Worm (Caenorhabditis elegans): ENCODE results near the gene srv-16.

srv-16 gene

ce11 chrIV:15941403-15941802 is 7.7 kb upstream of the srv-16 start, which contains the start of gene Y105C5B.11:
Y105C5B.11 (minus strand) TSS chrIV:15941503.
- TF ChIP-seq lin-39 (tag; optimal IDR thresholded peaks at IDR 0.05) = no peak
- no peak for TF ChIP-seq nhr-237 (tag; optimal IDR thresholded peaks at IDR 0.05)

- no peak for TF ChIP-seq mml-1 (tag; optimal IDR thresholded peaks at IDR 0.05)
- TF ChIP-seq fos-1 (tag; optimal IDR thresholded peaks at IDR 0.05) = no peak
- no peak for TF ChIP-seq ceh-28 (tag; optimal IDR thresholded peaks at IDR 0.05)
- TF ChIP-seq nhr-76 (tag; optimal IDR thresholded peaks at IDR 0.05) = no peak
- TF ChIP-seq ceh-82 (tag; optimal IDR thresholded peaks at IDR 0.05) = no peak
- TF ChIP-seq elt-1 (tag; optimal IDR thresholded peaks at IDR 0.05) = no peak
- TF ChIP-seq lsy-12 (tag; optimal IDR thresholded peaks at IDR 0.05) = no peak
- TF ChIP-seq nhr-77 (tag; optimal IDR thresholded peaks at IDR 0.05) = no peak
- no peak for TF ChIP-seq ZK546.5 (tag; optimal IDR thresholded peaks at IDR 0.05)
- no peak for TF ChIP-seq tbx-2 (tag; optimal IDR thresholded peaks at IDR 0.05)
- no peak for TF ChIP-seq R02D3.7 (tag; optimal IDR thresholded peaks at IDR 0.05)
- TF ChIP-seq skn-1 (tag; optimal IDR thresholded peaks at IDR 0.05) = no peak
- TF ChIP-seq fkh-2 (tag; optimal IDR thresholded peaks at IDR 0.05) = no peak
- TF ChIP-seq elt-2 (tag; optimal IDR thresholded peaks at IDR 0.05) = no peak
These were observed 7.1 kb upstream of the srv-16 start for ce11 chrIV:15940811-15941210.

- TF ChIP-seq unc-62 (GFP tag; optimal IDR thresholded peaks at IDR 0.05) (no peak), nhr-237 (tag; optimal IDR thresholded peaks at IDR 0.05) (no peak), aly-2 (tag; optimal IDR thresholded peaks at IDR 0.05) (no peak), nhr-23 (tag; optimal IDR thresholded peaks at IDR 0.05) (no peak), R02D3.7 (tag; optimal IDR thresholded peaks at IDR 0.05) (no peak), egl-27 (tag; optimal IDR thresholded peaks at IDR 0.05) (no peak), pqm-1 (tag; optimal IDR thresholded peaks at IDR 0.05) (no peak), nhr-12 (tag; optimal IDR thresholded peaks at IDR 0.05) (no peak), zag-1 (tag; optimal IDR thresholded peaks at IDR 0.05) (no peak), ceh-9 (tag; optimal IDR thresholded peaks at IDR 0.05) (no peak), ceh-82 (tag; optimal IDR thresholded peaks at IDR 0.05) (no peak), eor-1 (tag; optimal IDR thresholded peaks at IDR 0.05) (no peak), lsy-12 (tag; optimal IDR thresholded peaks at IDR 0.05) (no peak), daf-12 (tag; optimal IDR thresholded peaks at IDR 0.05) (no peak), ama-1 (optimal IDR thresholded peaks at IDR 0.05) (no peak)
These were observed 4.8 kb upstream of the srv-16 start for ce11 chrIV:15938471-15938870.

- TF ChIP-seq eor-1 (tag; optimal IDR thresholded peaks at IDR 0.05) (no peak), ZK546.5 (tag; optimal IDR thresholded peaks at IDR 0.05) (no peak), nhr-77 (tag; optimal IDR thresholded peaks at IDR 0.05) (no peak), pha-4 (tag; optimal IDR thresholded peaks at IDR 0.05) (no peak), mml-1 (tag; optimal IDR thresholded peaks at IDR 0.05) (no peak), aly-2 (tag; optimal IDR thresholded peaks at IDR 0.05) (no peak), nhr-76 (tag; optimal IDR thresholded peaks at IDR 0.05) (no peak), fkh-2 (tag; optimal IDR thresholded peaks at IDR 0.05) (no peak), ztf-11 (tag; optimal IDR thresholded peaks at IDR 0.05) (no peak), egl-27 (tag; optimal IDR thresholded peaks at IDR 0.05) (no peak), jun-1 (tag; optimal IDR thresholded peaks at IDR 0.05) (no peak), nhr-43 (tag; optimal IDR thresholded peaks at IDR 0.05; ENCODE audit: poor library complexity, severe bottlenecking) (no peak)
These were observed 3.4 kb upstream of the srv-16 start for ce11 chrIV:15937088-15937487.

- peak; percentile 20 for TF ChIP-seq elt-2 (tag; optimal IDR thresholded peaks at IDR 0.05)
- TF ChIP-seq pqm-1 (tag; optimal IDR thresholded peaks at IDR 0.05) = peak; percentile 33
These were observed 614 bp downstream of the srv-16 start for ce11 chrIV:15933100-15933499.

- no peak for TF ChIP-seq nhr-77 (tag; optimal IDR thresholded peaks at IDR 0.05)
- TF ChIP-seq ztf-4 (tag; optimal IDR thresholded peaks at IDR 0.05) = no peak
- peak; percentile 35 for TF ChIP-seq snpc-4 (tag; optimal IDR thresholded peaks at IDR 0.05)
- TF ChIP-seq ztf-11 (tag; optimal IDR thresholded peaks at IDR 0.05) = no peak
- no peak for TF ChIP-seq nhr-237 (tag; optimal IDR thresholded peaks at IDR 0.05)
- no peak for TF ChIP-seq mml-1 (tag; optimal IDR thresholded peaks at IDR 0.05)
- TF ChIP-seq nhr-11 (tag; optimal IDR thresholded peaks at IDR 0.05) = no peak
- TF ChIP-seq tbx-2 (tag; optimal IDR thresholded peaks at IDR 0.05) = peak; percentile 37
- TF ChIP-seq aly-2 (tag; optimal IDR thresholded peaks at IDR 0.05) = no peak
- peak; percentile 38 for TF ChIP-seq lin-39 (tag; optimal IDR thresholded peaks at IDR 0.05)
- no peak for TF ChIP-seq ama-1 (optimal IDR thresholded peaks at IDR 0.05)
- TF ChIP-seq elt-2 (tag; optimal IDR thresholded peaks at IDR 0.05) = peak; percentile 24
- no peak for TF ChIP-seq mdl-1 (tag; optimal IDR thresholded peaks at IDR 0.05)
- no peak for TF ChIP-seq ceh-9 (tag; optimal IDR thresholded peaks at IDR 0.05)
- TF ChIP-seq ZK546.5 (tag; optimal IDR thresholded peaks at IDR 0.05) = no peak
- no peak for TF ChIP-seq nhr-28 (tag; optimal IDR thresholded peaks at IDR 0.05)
- TF ChIP-seq nhr-23 (tag; optimal IDR thresholded peaks at IDR 0.05) = peak; percentile 3
- TF ChIP-seq hmg-11 (tag; optimal IDR thresholded peaks at IDR 0.05) = peak; percentile 11
- no peak for TF ChIP-seq pqm-1 (tag; optimal IDR thresholded peaks at IDR 0.05)
- TF ChIP-seq eor-1 (tag; optimal IDR thresholded peaks at IDR 0.05) = no peak
- TF ChIP-seq nhr-25 (tag; optimal IDR thresholded peaks at IDR 0.05) = peak; percentile 10
- TF ChIP-seq skn-1 (tag; optimal IDR thresholded peaks at IDR 0.05) = no peak
- no peak for TF ChIP-seq nhr-12 (tag; optimal IDR thresholded peaks at IDR 0.05)
- TF ChIP-seq egl-5 (tag; optimal IDR thresholded peaks at IDR 0.05) = no peak
- no peak for TF ChIP-seq unc-39 (tag; optimal IDR thresholded peaks at IDR 0.05)
- no peak for TF ChIP-seq unc-62 (GFP tag; optimal IDR thresholded peaks at IDR 0.05)
- TF ChIP-seq zag-1 (tag; optimal IDR thresholded peaks at IDR 0.05) = no peak
- no peak for TF ChIP-seq elt-1 (tag; optimal IDR thresholded peaks at IDR 0.05)
- peak; percentile 13 for TF ChIP-seq nfya-1 (tag; optimal IDR thresholded peaks at IDR 0.05; ENCODE audit: insufficient read depth)
These were observed 1.9 kb downstream of the srv-16 start for ce11 chrIV:15931833-15932232.

All from whole organism, L3 larva.